Fruit fly (Drosophila melanogaster) whole organism, embryonic: ENCODE measurements around the gene ATPsynB.

Experiments used
- CG15073 ChIP-seq: fragments of 200-800 bp; sonication (Bioruptor generic); optimal IDR thresholded peaks from 2 replicates; lab custom pipeline; 2016; ENCODE audit warnings: missing biosample characterization, missing genetic modification characterization
- Ets97D ChIP-seq: fragments of 200-800 bp; sonication (Bioruptor generic); optimal IDR thresholded peaks from 3 replicates; lab custom pipeline; 2016; ENCODE audit warnings: missing biosample characterization, missing genetic modification characterization
- Opbp ChIP-seq: fragments of 200-800 bp; sonication (Bioruptor generic); IDR thresholded peaks from 3 replicates; pipeline ENCODE4 v1.3.6; 2022; ENCODE audit warnings: missing biosample characterization, missing genetic modification characterization; ENCODE audit not compliant: partially characterized antibody

DNA sequence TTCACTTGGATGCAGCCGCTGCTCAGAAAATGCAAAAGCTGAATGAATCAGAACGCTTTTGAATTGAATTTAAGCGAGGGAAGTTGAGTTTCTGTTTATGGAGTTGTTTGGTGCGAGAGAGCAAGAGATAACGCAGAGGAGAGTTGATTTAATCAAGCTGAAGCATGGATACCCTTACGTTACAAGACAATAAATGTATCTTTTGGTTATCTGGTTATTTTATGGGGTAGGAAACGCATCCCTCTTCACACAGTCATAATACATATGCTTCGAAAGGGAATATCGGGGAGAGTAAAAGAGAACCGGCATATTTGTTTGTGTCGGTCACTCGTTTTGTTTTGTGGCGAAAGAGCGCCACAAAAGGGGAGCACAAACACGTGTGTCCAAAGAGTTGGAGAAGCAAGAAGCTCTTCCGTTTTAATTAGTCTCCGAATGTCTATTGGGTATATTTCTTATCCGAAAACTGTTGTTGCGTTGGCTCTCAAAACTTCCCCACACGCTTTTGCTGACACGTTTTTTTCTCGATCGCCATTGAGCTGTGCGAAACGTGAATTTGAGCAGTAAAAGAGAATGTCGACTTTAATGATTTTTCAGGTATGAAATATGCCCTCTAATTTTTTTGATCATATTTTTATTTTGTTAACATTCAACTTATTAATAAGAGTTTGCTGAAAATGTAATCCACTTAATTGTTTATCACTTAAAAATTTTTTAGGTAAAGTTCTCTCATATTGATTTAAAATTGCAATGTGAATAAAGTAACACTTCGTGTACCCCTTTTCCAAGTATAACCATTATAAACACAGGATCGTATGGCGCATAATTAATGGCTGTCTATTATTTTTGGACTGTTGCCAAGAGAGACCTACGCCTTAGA lies 32.9 kb upstream of the ATPsynB start, which contains the start of gene Prps:
- TF ChIP-seq Opbp (GFP tag; lab: Robert Waterston, UW) (no peak), CG15073 (GFP tag; lab: Kevin White, UChicago) (no peak), Ets97D (GFP tag; lab: Kevin White, UChicago) (peak; percentile 41)
